Worm (Caenorhabditis elegans) whole organism, midembryonic: ENCODE measurements around the gene F28H6.4.

Experiments used
- T22C8.4 ChIP-seq: fragments of 200-800 bp; sonication (Bioruptor generic); IDR thresholded peaks from 2 replicates; pipeline ENCODE4 v1.3.6; 2022; ENCODE audit warnings: missing genetic modification characterization, missing compliant biosample characterization
- cog-1 ChIP-seq: sonication (generic microtip); optimal IDR thresholded peaks from 2 replicates; lab custom pipeline; 2016; ENCODE audit warnings: missing genetic modification characterization, missing compliant biosample characterization
- flt-1 ChIP-seq: fragments of 200-800 bp; sonication (Bioruptor generic); IDR thresholded peaks from 2 replicates; pipeline ENCODE4 v1.3.6; 2022; ENCODE audit warnings: missing genetic modification characterization, missing compliant biosample characterization
- klf-2 ChIP-seq: fragments of 200-800 bp; sonication (Bioruptor generic); conservative IDR thresholded peaks from 2 replicates; pipeline ENCODE4 v1.3.6; 2022; ENCODE audit warnings: missing genetic modification reagents, missing genetic modification characterization, missing compliant biosample characterization
- med-1 ChIP-seq: sonication (generic microtip); optimal IDR thresholded peaks from 2 replicates; lab custom pipeline; 2017; ENCODE audit warnings: missing genetic modification characterization, mild to moderate bottlenecking, missing compliant biosample characterization, antibody characterized with exemption, missing genetic modification reagents; ENCODE audit not compliant: insufficient read depth
- ref-1 ChIP-seq: fragments of 200-800 bp; sonication (Bioruptor generic); conservative IDR thresholded peaks from 2 replicates; pipeline ENCODE4 v1.3.6; 2022; ENCODE audit warnings: missing genetic modification reagents, missing genetic modification characterization, missing compliant biosample characterization
- tab-1 ChIP-seq: fragments of 200-800 bp; sonication (Bioruptor generic); IDR thresholded peaks from 2 replicates; pipeline ENCODE4 v1.3.6; 2022; ENCODE audit warnings: missing genetic modification characterization, missing compliant biosample characterization
- ztf-23 ChIP-seq: fragments of 200-800 bp; sonication (Bioruptor generic); IDR thresholded peaks from 2 replicates; pipeline ENCODE4 v1.3.6; 2022; ENCODE audit warnings: missing genetic modification reagents, missing genetic modification characterization, missing compliant biosample characterization
- ztf-29 ChIP-seq: fragments of 200-800 bp; sonication (Bioruptor generic); IDR thresholded peaks from 2 replicates; pipeline ENCODE4 v1.3.6; 2022; ENCODE audit warnings: missing genetic modification reagents, missing genetic modification characterization, missing compliant biosample characterization

- no peak for TF ChIP-seq med-1
- TF ChIP-seq ztf-23 (GFP tag; lab: Robert Waterston, UW): no peak
- 0 out of 2 replicates have a peak, but pooled peaks have one; percentile 21 for TF ChIP-seq ref-1 (GFP tag; lab: Robert Waterston, UW)
- TF ChIP-seq flt-1 (GFP tag; lab: Robert Waterston, UW): peak; percentile 69
- TF ChIP-seq klf-2 (GFP tag; lab: Robert Waterston, UW): no peak
- TF ChIP-seq T22C8.4 (GFP tag; lab: Robert Waterston, UW): 0 out of 2 replicates have a peak, but pooled peaks have one; percentile 28
- no peak for TF ChIP-seq cog-1 (tag; lab: Kevin White, UChicago)
- TF ChIP-seq tab-1 (GFP tag; lab: Robert Waterston, UW): no peak
- TF ChIP-seq ztf-29 (GFP tag; lab: Robert Waterston, UW): no peak
Measured at ce11 chrX:14134883-14135282, 7.2 kb downstream of the F28H6.4 start.
